Worm (Caenorhabditis elegans) whole organism, mixed stage, embryonic: ENCODE results near the gene nars-2.

Source experiments
- M03D4.4 ChIP-seq: sonication (generic microtip); optimal IDR thresholded peaks from 2 replicates; lab custom pipeline; 2017; ENCODE audit warnings: mild to moderate bottlenecking, missing genetic modification characterization, missing compliant biosample characterization
- blmp-1 ChIP-seq: fragments of 150-350 bp; optimal IDR thresholded peaks from 2 replicates; lab custom pipeline; 2014; ENCODE audit warnings: missing biosample characterization, missing genetic modification characterization
- lsy-2 ChIP-seq: fragments of 150-350 bp; optimal IDR thresholded peaks from 2 replicates; lab custom pipeline; 2014; ENCODE audit warnings: missing biosample characterization, missing genetic modification characterization
- mab-5 ChIP-seq: fragments of 150-350 bp; optimal IDR thresholded peaks from 2 replicates; lab custom pipeline; 2014; ENCODE audit warnings: missing biosample characterization, missing genetic modification characterization
- nhr-2 ChIP-seq: fragments of 150-350 bp; optimal IDR thresholded peaks from 2 replicates; lab custom pipeline; 2014; ENCODE audit warnings: missing biosample characterization, missing genetic modification characterization
- nhr-237 ChIP-seq: fragments of 150-350 bp; optimal IDR thresholded peaks from 2 replicates; lab custom pipeline; 2014; ENCODE audit warnings: missing biosample characterization, missing genetic modification characterization
- nhr-28 ChIP-seq: fragments of 150-350 bp; optimal IDR thresholded peaks from 2 replicates; lab custom pipeline; 2014; ENCODE audit warnings: missing biosample characterization, missing genetic modification characterization
- snpc-4 ChIP-seq: fragments of 150-350 bp; optimal IDR thresholded peaks from 2 replicates; lab custom pipeline; 2014; ENCODE audit warnings: missing biosample characterization, missing genetic modification characterization
- sptf-1 ChIP-seq: sonication (generic microtip); optimal IDR thresholded peaks from 2 replicates; lab custom pipeline; 2017; ENCODE audit warnings: mild to moderate bottlenecking, missing genetic modification characterization, moderate library complexity, missing compliant biosample characterization
- unc-120 ChIP-seq: sonication (generic microtip); optimal IDR thresholded peaks from 2 replicates; lab custom pipeline; 2017; ENCODE audit warnings: missing genetic modification characterization, missing compliant biosample characterization; ENCODE audit not compliant: poor library complexity, severe bottlenecking
- unc-62 ChIP-seq: fragments of 150-350 bp; optimal IDR thresholded peaks from 2 replicates; lab custom pipeline; 2014; ENCODE audit warnings: missing biosample characterization, missing genetic modification reagents, missing genetic modification characterization
- zip-8 ChIP-seq: fragments of 150-350 bp; optimal IDR thresholded peaks from 2 replicates; lab custom pipeline; 2014; ENCODE audit warnings: missing biosample characterization, missing genetic modification characterization
- ztf-11 ChIP-seq: fragments of 150-350 bp; optimal IDR thresholded peaks from 2 replicates; lab custom pipeline; 2014; ENCODE audit warnings: missing biosample characterization, missing genetic modification characterization

DNA sequence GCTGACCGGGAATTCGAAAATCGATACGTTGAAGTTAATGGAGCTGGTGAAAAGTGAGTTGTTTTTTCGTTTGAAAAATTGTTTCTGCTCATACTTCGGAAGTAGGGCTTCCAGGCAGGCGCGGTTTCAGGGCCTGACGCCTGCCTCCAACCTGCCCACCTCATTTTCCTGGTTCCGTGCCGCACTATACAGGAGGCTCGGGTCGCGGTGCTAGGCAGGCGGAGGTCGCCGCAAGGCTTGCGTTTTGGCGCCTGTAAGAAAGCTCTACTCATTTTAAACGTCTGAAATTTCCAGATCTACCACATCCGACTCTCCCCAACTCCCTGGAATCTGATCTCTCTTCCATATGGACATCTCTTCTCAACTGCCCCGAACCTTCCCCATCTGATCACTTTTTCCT is 44.4 kb upstream of the nars-2 start:
- TF ChIP-seq sptf-1 (tag; lab: Kevin White, UChicago), result no peak
- TF ChIP-seq blmp-1 (tag; lab: Kevin White, UChicago), result no peak
- TF ChIP-seq lsy-2 (tag; lab: Kevin White, UChicago), result no peak
- TF ChIP-seq nhr-237, result no peak
- no peak for TF ChIP-seq snpc-4 (tag; lab: Kevin White, UChicago)
- TF ChIP-seq nhr-2 (tag; lab: Kevin White, UChicago), result no peak
- TF ChIP-seq zip-8, result no peak
- no peak for TF ChIP-seq ztf-11 (tag; lab: Kevin White, UChicago)
- no peak for TF ChIP-seq unc-120 (tag; lab: Kevin White, UChicago)
- TF ChIP-seq M03D4.4 (tag; lab: Kevin White, UChicago), result no peak
- TF ChIP-seq unc-62 (GFP tag; lab: Kevin White, UChicago), result no peak
- no peak for TF ChIP-seq nhr-28 (tag; lab: Kevin White, UChicago)
- no peak for TF ChIP-seq mab-5 (tag; lab: Kevin White, UChicago)
